Worm (Caenorhabditis elegans) whole organism, L4 larva: ENCODE data around the gene F18E9.3.
A peak's percentile ranks its signal among the peaks of the same experiment; 100 is the strongest.

Experiments
- F10B5.3 ChIP-seq: sonication (generic microtip); optimal IDR thresholded peaks from 2 replicates; lab custom pipeline; 2016; ENCODE audit warnings: mild to moderate bottlenecking, missing genetic modification characterization, missing compliant biosample characterization
- F37D6.2 ChIP-seq: sonication (generic microtip); optimal IDR thresholded peaks from 2 replicates; lab custom pipeline; 2016; ENCODE audit warnings: mild to moderate bottlenecking, missing genetic modification characterization, missing compliant biosample characterization
- R02D3.7 ChIP-seq: fragments of 150-350 bp; sonication (generic microtip); optimal IDR thresholded peaks from 3 replicates; lab custom pipeline; 2014; ENCODE audit warnings: missing biosample characterization, missing genetic modification characterization
- Y105C5A.15 ChIP-seq: fragments of 200-800 bp; sonication (Bioruptor generic); IDR thresholded peaks from 2 replicates; pipeline ENCODE4 v1.3.6; 2022; ENCODE audit warnings: missing genetic modification characterization, missing compliant biosample characterization
- ZK337.2 ChIP-seq: fragments of 200-800 bp; sonication (Bioruptor generic); IDR thresholded peaks from 2 replicates; pipeline ENCODE4 v1.3.6; 2022; ENCODE audit warnings: missing genetic modification reagents, missing genetic modification characterization, missing compliant biosample characterization
- ZK546.5 ChIP-seq, 2 experiments: sonication (generic microtip); optimal IDR thresholded peaks; 2 replicates each; lab custom pipeline; 2017; ENCODE audit warnings: missing biosample characterization in 2 of 2, missing genetic modification characterization in 2 of 2
- arid-1 ChIP-seq: fragments of 200-800 bp; sonication (Bioruptor generic); conservative IDR thresholded peaks from 2 replicates; pipeline ENCODE4 v1.3.6; 2022; ENCODE audit warnings: missing genetic modification reagents, missing genetic modification characterization, missing compliant biosample characterization
- ceh-28 ChIP-seq: fragments of 150-350 bp; optimal IDR thresholded peaks from 2 replicates; lab custom pipeline; 2014; ENCODE audit warnings: missing biosample characterization, missing genetic modification reagents, missing genetic modification characterization
- ceh-32 ChIP-seq: sonication (generic microtip); optimal IDR thresholded peaks from 2 replicates; lab custom pipeline; 2016; ENCODE audit warnings: mild to moderate bottlenecking, missing genetic modification characterization, missing compliant biosample characterization; ENCODE audit not compliant: poor library complexity
- ceh-44 ChIP-seq: fragments of 200-800 bp; sonication (Bioruptor generic); IDR thresholded peaks from 2 replicates; pipeline ENCODE4 v1.3.6; 2022; ENCODE audit warnings: missing genetic modification reagents, missing genetic modification characterization, missing compliant biosample characterization
- ceh-62 ChIP-seq: sonication (generic microtip); optimal IDR thresholded peaks from 2 replicates; lab custom pipeline; 2017; ENCODE audit warnings: missing biosample characterization, missing genetic modification characterization
- ces-1 ChIP-seq: fragments of 150-350 bp; sonication (generic microtip); optimal IDR thresholded peaks from 4 replicates; lab custom pipeline; 2014; ENCODE audit warnings: missing biosample characterization, missing genetic modification reagents, missing genetic modification characterization
- cey-2 ChIP-seq: sonication (generic microtip); optimal IDR thresholded peaks from 3 replicates; lab custom pipeline; 2017; ENCODE audit warnings: missing genetic modification characterization, mild to moderate bottlenecking, missing compliant biosample characterization, antibody characterized with exemption, borderline replicate concordance; ENCODE audit not compliant: insufficient read depth
- daf-12 ChIP-seq: fragments of 150-350 bp; optimal IDR thresholded peaks from 2 replicates; lab custom pipeline; 2014; ENCODE audit warnings: missing biosample characterization, missing genetic modification reagents, missing genetic modification characterization
- daf-19 ChIP-seq: fragments of 200-800 bp; sonication (Bioruptor generic); conservative IDR thresholded peaks from 2 replicates; pipeline ENCODE4 v1.3.6; 2022; ENCODE audit warnings: missing genetic modification characterization, missing compliant biosample characterization
- dmd-6 ChIP-seq: fragments of 200-800 bp; sonication (Bioruptor generic); IDR thresholded peaks from 2 replicates; pipeline ENCODE4 v1.3.6; 2022; ENCODE audit warnings: missing genetic modification reagents, missing genetic modification characterization, missing compliant biosample characterization
- dve-1 ChIP-seq: sonication (generic microtip); optimal IDR thresholded peaks from 2 replicates; lab custom pipeline; 2017; ENCODE audit warnings: antibody characterized with exemption, mild to moderate bottlenecking, missing genetic modification characterization, missing compliant biosample characterization; ENCODE audit not compliant: insufficient read depth
- fkh-10 ChIP-seq: fragments of 150-350 bp; optimal IDR thresholded peaks from 2 replicates; lab custom pipeline; 2014; ENCODE audit warnings: missing biosample characterization, missing genetic modification reagents, missing genetic modification characterization
- hlh-11 ChIP-seq: fragments of 200-800 bp; sonication (Bioruptor generic); optimal IDR thresholded peaks from 2 replicates; lab custom pipeline; 2018; ENCODE audit warnings: mild to moderate bottlenecking, missing genetic modification characterization, missing compliant biosample characterization
- lin-13 ChIP-seq: fragments of 150-350 bp; optimal IDR thresholded peaks from 2 replicates; lab custom pipeline; 2014; ENCODE audit warnings: missing biosample characterization, missing genetic modification reagents, missing genetic modification characterization
- lin-29 ChIP-seq: fragments of 200-800 bp; sonication (Bioruptor generic); IDR thresholded peaks from 2 replicates; pipeline ENCODE4 v1.3.6; 2022; ENCODE audit warnings: missing genetic modification reagents, missing genetic modification characterization, missing compliant biosample characterization
- lir-3 ChIP-seq: sonication (generic microtip); optimal IDR thresholded peaks from 2 replicates; lab custom pipeline; 2016; ENCODE audit warnings: mild to moderate bottlenecking, missing genetic modification characterization, missing compliant biosample characterization
- madf-5 ChIP-seq, 2 experiments: fragments of 200-800 bp; sonication (Bioruptor generic); IDR thresholded peaks; 2 replicates each; pipeline ENCODE4 v1.3.6; 2022; ENCODE audit warnings: missing compliant biosample characterization in 2 of 2, missing genetic modification characterization in 2 of 2
- madf-9 ChIP-seq: fragments of 200-800 bp; sonication (Bioruptor generic); conservative IDR thresholded peaks from 2 replicates; pipeline ENCODE4 v1.3.6; 2022; ENCODE audit warnings: missing genetic modification reagents, missing genetic modification characterization, missing compliant biosample characterization
- mdt-29 ChIP-seq: fragments of 200-800 bp; sonication (Bioruptor generic); IDR thresholded peaks from 2 replicates; pipeline ENCODE4 v1.3.6; 2022; ENCODE audit warnings: missing genetic modification reagents, missing genetic modification characterization, missing compliant biosample characterization
- mxl-3 ChIP-seq: fragments of 200-800 bp; sonication (Bioruptor generic); optimal IDR thresholded peaks from 2 replicates; lab custom pipeline; 2018; ENCODE audit warnings: mild to moderate bottlenecking, missing genetic modification characterization, missing compliant biosample characterization
- nhr-10 ChIP-seq: fragments of 150-350 bp; optimal IDR thresholded peaks from 2 replicates; lab custom pipeline; 2014; ENCODE audit warnings: missing biosample characterization, missing genetic modification characterization
- nhr-237 ChIP-seq: sonication (generic microtip); optimal IDR thresholded peaks from 2 replicates; lab custom pipeline; 2017; ENCODE audit warnings: missing biosample characterization, missing genetic modification characterization
- nhr-25 ChIP-seq: sonication (generic microtip); optimal IDR thresholded peaks from 2 replicates; lab custom pipeline; 2017; ENCODE audit warnings: missing genetic modification characterization, mild to moderate bottlenecking, missing compliant biosample characterization, antibody characterized with exemption, moderate library complexity, borderline replicate concordance; ENCODE audit not compliant: insufficient read depth
- nhr-28 ChIP-seq: fragments of 150-350 bp; optimal IDR thresholded peaks from 2 replicates; lab custom pipeline; 2014; ENCODE audit warnings: missing biosample characterization, missing genetic modification characterization
- nhr-41 ChIP-seq: fragments of 200-800 bp; sonication (Bioruptor generic); IDR thresholded peaks from 2 replicates; pipeline ENCODE4 v1.3.6; 2022; ENCODE audit warnings: missing genetic modification reagents, missing genetic modification characterization, missing compliant biosample characterization
- nhr-76 ChIP-seq: fragments of 150-350 bp; optimal IDR thresholded peaks from 2 replicates; lab custom pipeline; 2014; ENCODE audit warnings: missing biosample characterization, missing genetic modification characterization
- nhr-77 ChIP-seq: fragments of 150-350 bp; optimal IDR thresholded peaks from 2 replicates; lab custom pipeline; 2014; ENCODE audit warnings: missing biosample characterization, missing genetic modification characterization
- pha-4 ChIP-seq, 2 experiments: fragments of 150-350 bp in 1 of 2; fragments of 200-800 bp in 1 of 2; sonication (Bioruptor generic) in 1 of 2; IDR thresholded peaks in 1 of 2; optimal IDR thresholded peaks in 1 of 2; 2 replicates each; pipeline versions ENCODE4 v1.3.6 to Lab custom; 2014 to 2022; ENCODE audit warnings: missing genetic modification characterization in 2 of 2, missing genetic modification reagents in 2 of 2, missing biosample characterization in 1 of 2, missing compliant biosample characterization in 1 of 2
- php-3 ChIP-seq: fragments of 200-800 bp; sonication (Bioruptor generic); IDR thresholded peaks from 2 replicates; pipeline ENCODE4 v1.3.6; 2022; ENCODE audit warnings: missing genetic modification reagents, missing genetic modification characterization, missing compliant biosample characterization
- rbr-2 ChIP-seq: sonication (generic microtip); optimal IDR thresholded peaks from 2 replicates; lab custom pipeline; 2016; ENCODE audit warnings: missing genotype, missing genetic modification characterization, missing compliant biosample characterization
- snpc-1.2 ChIP-seq: fragments of 200-800 bp; sonication (Bioruptor generic); IDR thresholded peaks from 2 replicates; pipeline ENCODE4 v1.3.6; 2022; ENCODE audit warnings: missing genetic modification reagents, missing genetic modification characterization, missing compliant biosample characterization
- spr-1 ChIP-seq: sonication (generic microtip); optimal IDR thresholded peaks from 2 replicates; lab custom pipeline; 2016; ENCODE audit warnings: mild to moderate bottlenecking, missing genetic modification characterization, missing compliant biosample characterization
- spr-3 ChIP-seq: fragments of 200-800 bp; sonication (Bioruptor generic); optimal IDR thresholded peaks from 2 replicates; lab custom pipeline; 2018; ENCODE audit warnings: mild to moderate bottlenecking, missing genetic modification characterization, missing compliant biosample characterization
- tra-1 ChIP-seq: fragments of 200-800 bp; sonication (Bioruptor generic); IDR thresholded peaks from 2 replicates; pipeline ENCODE4 v1.3.6; 2022; ENCODE audit warnings: missing genetic modification reagents, missing genetic modification characterization, missing compliant biosample characterization
- unc-130 ChIP-seq: sonication (generic microtip); optimal IDR thresholded peaks from 2 replicates; lab custom pipeline; 2016; ENCODE audit warnings: missing genetic modification reagents, missing genetic modification characterization, missing compliant biosample characterization
- unc-39 ChIP-seq: sonication (generic microtip); optimal IDR thresholded peaks from 2 replicates; lab custom pipeline; 2017; ENCODE audit warnings: missing biosample characterization, missing genetic modification characterization
- unc-62 ChIP-seq, 3 experiments: fragments of 150-350 bp in 1 of 3; sonication (generic microtip); optimal IDR thresholded peaks in 2 of 3; peaks in 1 of 3; 1 replicate in 1 of 3; 2 replicates in 2 of 3; lab custom pipeline; 2014 to 2017; ENCODE audit warnings: missing biosample characterization in 3 of 3, missing genetic modification characterization in 3 of 3, missing genetic modification reagents in 3 of 3, missing genotype in 1 of 3
- vab-7 ChIP-seq: fragments of 200-800 bp; sonication (Bioruptor generic); IDR thresholded peaks from 2 replicates; pipeline ENCODE4 v1.3.6; 2022; ENCODE audit warnings: missing genetic modification reagents, missing genetic modification characterization, missing compliant biosample characterization
- zag-1 ChIP-seq: fragments of 150-350 bp; optimal IDR thresholded peaks from 2 replicates; lab custom pipeline; 2014; ENCODE audit warnings: missing biosample characterization, missing genetic modification characterization
- zfp-2 ChIP-seq: sonication (generic microtip); optimal IDR thresholded peaks from 2 replicates; lab custom pipeline; 2016; ENCODE audit warnings: mild to moderate bottlenecking, missing genetic modification characterization, missing compliant biosample characterization
- zip-11 ChIP-seq: fragments of 200-800 bp; sonication (Bioruptor generic); IDR thresholded peaks from 2 replicates; pipeline ENCODE4 v1.3.6; 2022; ENCODE audit warnings: missing genetic modification characterization, missing compliant biosample characterization
- ztf-11 ChIP-seq: fragments of 150-350 bp; optimal IDR thresholded peaks from 2 replicates; lab custom pipeline; 2014; ENCODE audit warnings: missing biosample characterization, missing genetic modification characterization

F18E9.3 gene

ce11 chrX:8623840-8624591 is 38.1 kb downstream of the F18E9.3 start (continued):
- TF ChIP-seq mdt-29 (GFP tag; lab: Robert Waterston, UW) (0 out of 2 replicates have a peak, but pooled peaks have one; percentile 36), F10B5.3 (tag; lab: Kevin White, UChicago) (peak; percentile 45), spr-1 (tag; lab: Kevin White, UChicago) (peak; percentile 73), madf-9 (peak; percentile 52), nhr-10 (tag; lab: Kevin White, UChicago) (peak; percentile 21), lin-13 (peak; percentile 44), daf-19 (GFP tag; lab: Robert Waterston, UW) (peak; percentile 72; the same call in 1 of the 2 replicates), ZK546.5 (tag; optimal IDR thresholded peaks at IDR 0.05; lab: Kevin White, UChicago) (no peak), spr-3 (GFP tag; lab: Kevin White, UChicago) (peak; percentile 22), zip-11 (GFP tag; lab: Robert Waterston, UW) (peak; percentile 83), Y105C5A.15 (GFP tag; lab: Robert Waterston, UW) (peak; percentile 87), ZK337.2 (GFP tag; lab: Robert Waterston, UW) (no peak), R02D3.7 (tag; lab: Kevin White, UChicago) (no peak), ceh-32 (tag; lab: Kevin White, UChicago) (no peak), vab-7 (peak; percentile 58), unc-62 (GFP tag; optimal IDR thresholded peaks at IDR 0.05 in 1 of 2; lab: Kevin White, UChicago) (no peak), unc-62 (tag; optimal IDR thresholded peaks at IDR 0.05; lab: Kevin White, UChicago) (no peak), nhr-28 (tag; lab: Kevin White, UChicago) (peak; percentile 20), ceh-28 (tag; lab: Kevin White, UChicago) (no peak), unc-39 (no peak), nhr-41 (GFP tag; lab: Robert Waterston, UW) (peak; percentile 48), tra-1 (peak; percentile 70), ceh-44 (GFP tag; lab: Robert Waterston, UW) (peak; percentile 36; the same call in 1 of the 2 replicates), nhr-76 (tag; lab: Kevin White, UChicago) (no peak), ces-1 (GFP tag; lab: Kevin White, UChicago) (no peak), daf-12 (tag; lab: Kevin White, UChicago) (no peak), ceh-62 (tag; lab: Kevin White, UChicago) (no peak), F37D6.2 (tag; lab: Kevin White, UChicago) (peak; percentile 1), cey-2 (no peak), mxl-3 (peak; percentile 61), dmd-6 (GFP tag; lab: Robert Waterston, UW) (peak; percentile 34), zfp-2 (tag; lab: Kevin White, UChicago) (no peak), zag-1 (tag; lab: Kevin White, UChicago) (no peak), hlh-11 (tag; lab: Kevin White, UChicago) (peak; percentile 44), lir-3 (peak; percentile 55), nhr-77 (tag; lab: Kevin White, UChicago) (peak; percentile 14), rbr-2 (tag; lab: Kevin White, UChicago) (peak; percentile 56), pha-4 (GFP tag; IDR thresholded peaks at IDR 0.05; lab: Robert Waterston, UW) (peak; percentile 79), pha-4 (tag; optimal IDR thresholded peaks at IDR 0.05; lab: Kevin White, UChicago) (no peak), madf-5 (GFP tag; IDR thresholded peaks at IDR 0.05; lab: Robert Waterston, UW) (no peak), unc-130 (GFP tag; lab: Kevin White, UChicago) (peak; percentile 2), lin-29 (no peak), dve-1 (tag; lab: Kevin White, UChicago) (peak; percentile 64), nhr-25 (tag; lab: Kevin White, UChicago) (no peak), ztf-11 (tag; lab: Kevin White, UChicago) (no peak), snpc-1.2 (GFP tag; lab: Robert Waterston, UW) (peak; percentile 84), nhr-237 (no peak), arid-1 (GFP tag; lab: Robert Waterston, UW) (peak; percentile 71), fkh-10 (GFP tag; lab: Kevin White, UChicago) (no peak), php-3 (GFP tag; lab: Robert Waterston, UW) (0 out of 2 replicates have a peak, but pooled peaks have one; percentile 35)
